Worm (Caenorhabditis elegans) whole organism, early embryonic: ENCODE data around the gene tpra-1.

ENCODE experiments used
- aly-1 ChIP-seq: sonication (generic microtip); optimal IDR thresholded peaks from 2 replicates; lab custom pipeline; 2016; ENCODE audit warnings: missing genetic modification characterization, missing compliant biosample characterization
- ceh-13 ChIP-seq: fragments of 200-800 bp; sonication (Bioruptor generic); optimal IDR thresholded peaks from 2 replicates; lab custom pipeline; 2018; ENCODE audit warnings: mild to moderate bottlenecking, missing genetic modification characterization, missing compliant biosample characterization
- ets-7 ChIP-seq: sonication (generic microtip); optimal IDR thresholded peaks from 2 replicates; lab custom pipeline; 2016; ENCODE audit warnings: missing genotype, missing genetic modification characterization, missing compliant biosample characterization
- hmg-4 ChIP-seq: fragments of 200-800 bp; sonication (Bioruptor generic); optimal IDR thresholded peaks from 2 replicates; lab custom pipeline; 2018; ENCODE audit warnings: mild to moderate bottlenecking, missing genetic modification characterization, missing compliant biosample characterization
- pes-1 ChIP-seq: fragments of 200-800 bp; sonication (Bioruptor generic); IDR thresholded peaks from 2 replicates; pipeline ENCODE4 v1.3.6; 2022; ENCODE audit warnings: missing genetic modification reagents, missing genetic modification characterization, missing compliant biosample characterization
- tbx-37 ChIP-seq: fragments of 200-800 bp; sonication (Bioruptor generic); conservative IDR thresholded peaks from 2 replicates; pipeline ENCODE4 v1.3.6; 2022; ENCODE audit warnings: missing genetic modification reagents, missing genetic modification characterization, missing compliant biosample characterization

- no peak for TF ChIP-seq ceh-13 (GFP tag; lab: Kevin White, UChicago)
- TF ChIP-seq aly-1, result no peak
- no peak for TF ChIP-seq hmg-4 (GFP tag; lab: Kevin White, UChicago)
- no peak for TF ChIP-seq pes-1 (GFP tag; lab: Robert Waterston, UW)
- TF ChIP-seq ets-7, result no peak
- no peak for TF ChIP-seq tbx-37 (GFP tag; lab: Robert Waterston, UW)
These were observed 44.9 kb downstream of the tpra-1 start for ce11 chrIV:9001184-9001583.
